Fruit fly (Drosophila melanogaster): ENCODE data around the gene CG8668.

DNA sequence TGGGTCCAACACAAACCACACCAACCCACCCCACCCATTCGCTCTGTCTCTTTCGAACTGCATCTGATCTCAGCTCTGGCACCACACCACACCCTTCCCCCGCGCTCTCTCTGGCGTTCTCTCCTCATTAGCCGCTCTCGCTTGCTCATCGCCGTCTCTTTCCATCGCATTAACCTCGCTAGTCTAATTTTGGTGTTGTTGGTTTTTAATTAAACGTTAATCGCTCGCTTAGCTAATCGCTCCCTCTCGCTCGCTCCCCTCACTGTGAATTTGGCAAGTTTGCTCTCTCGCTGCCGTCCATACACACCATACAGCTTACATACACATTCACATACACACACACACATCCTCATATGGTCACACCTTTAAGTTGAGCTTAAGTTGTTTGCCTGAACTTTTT lies 22.7 kb upstream of the CG8668 start:
- TF ChIP-seq CTCF (optimal IDR thresholded peaks at IDR 0.05) (no peak), CG8478 (optimal IDR thresholded peaks at IDR 0.05) (no peak)
